Fruit fly (Drosophila melanogaster) whole organism, embryonic: ENCODE results near the gene CG11382.

Experiments used
- Asciz ChIP-seq: fragments of 200-800 bp; sonication (Bioruptor generic); optimal IDR thresholded peaks from 2 replicates; lab custom pipeline; 2017; ENCODE audit warnings: missing biosample characterization, mild to moderate bottlenecking, missing genetic modification characterization, missing genetic modification reagents
- Bgb ChIP-seq: fragments of 200-800 bp; sonication (Bioruptor generic); IDR thresholded peaks from 2 replicates; pipeline ENCODE4 v1.3.6; 2022; ENCODE audit warnings: missing biosample characterization, missing genetic modification characterization; ENCODE audit not compliant: partially characterized antibody
- CG11398 ChIP-seq: fragments of 200-800 bp; sonication (Bioruptor generic); optimal IDR thresholded peaks from 2 replicates; lab custom pipeline; 2016; ENCODE audit warnings: missing biosample characterization, missing genetic modification characterization
- CG11723 ChIP-seq: fragments of 200-800 bp; sonication (Bioruptor generic); optimal IDR thresholded peaks from 2 replicates; lab custom pipeline; 2017; ENCODE audit warnings: missing biosample characterization, mild to moderate bottlenecking, missing genetic modification characterization
- CG12071 ChIP-seq: fragments of 200-800 bp; sonication (Bioruptor generic); optimal IDR thresholded peaks from 3 replicates; lab custom pipeline; 2018; ENCODE audit warnings: missing biosample characterization, mild to moderate bottlenecking, missing genetic modification characterization
- CG12744 ChIP-seq: fragments of 200-800 bp; sonication (Bioruptor generic); optimal IDR thresholded peaks from 2 replicates; lab custom pipeline; 2016; ENCODE audit warnings: missing biosample characterization, missing genetic modification characterization
- CG13894 ChIP-seq: fragments of 200-800 bp; sonication (Bioruptor generic); optimal IDR thresholded peaks from 3 replicates; lab custom pipeline; 2018; ENCODE audit warnings: missing biosample characterization, mild to moderate bottlenecking, missing genetic modification characterization, moderate library complexity
- CG14710 ChIP-seq: fragments of 200-800 bp; sonication (Bioruptor generic); optimal IDR thresholded peaks from 3 replicates; lab custom pipeline; 2019; ENCODE audit warnings: missing biosample characterization, mild to moderate bottlenecking, missing genetic modification characterization, moderate library complexity
- CG15479 ChIP-seq: fragments of 200-800 bp; sonication (Bioruptor generic); optimal IDR thresholded peaks from 3 replicates; lab custom pipeline; 2019; ENCODE audit warnings: missing biosample characterization, mild to moderate bottlenecking, missing genetic modification characterization, moderate library complexity
- CG16813 ChIP-seq: fragments of 200-800 bp; sonication (Bioruptor generic); IDR thresholded peaks from 3 replicates; pipeline ENCODE4 v1.3.6; 2022; ENCODE audit warnings: missing biosample characterization, missing genetic modification characterization; ENCODE audit not compliant: partially characterized antibody
- CG17829 ChIP-seq: fragments of 200-800 bp; optimal IDR thresholded peaks from 2 replicates; lab custom pipeline; 2019; ENCODE audit warnings: missing biosample characterization, mild to moderate bottlenecking, missing genetic modification characterization, moderate library complexity
- CG3838 ChIP-seq: fragments of 200-800 bp; sonication (Bioruptor generic); optimal IDR thresholded peaks from 3 replicates; lab custom pipeline; 2016; ENCODE audit warnings: missing biosample characterization, missing genetic modification characterization
- CG3995 ChIP-seq: fragments of 200-800 bp; sonication (Bioruptor generic); optimal IDR thresholded peaks from 3 replicates; lab custom pipeline; 2016; ENCODE audit warnings: missing biosample characterization, missing genetic modification characterization
- CG42726 ChIP-seq: fragments of 200-800 bp; sonication (Bioruptor generic); IDR thresholded peaks from 2 replicates; pipeline ENCODE4 v1.3.6; 2022; ENCODE audit warnings: missing biosample characterization, missing genetic modification characterization; ENCODE audit not compliant: partially characterized antibody
- CG4820 ChIP-seq: fragments of 200-800 bp; sonication (Bioruptor generic); optimal IDR thresholded peaks from 3 replicates; lab custom pipeline; 2016; ENCODE audit warnings: missing biosample characterization, missing genetic modification characterization
- CG5180 ChIP-seq: fragments of 200-800 bp; sonication (Bioruptor generic); optimal IDR thresholded peaks from 3 replicates; lab custom pipeline; 2017; ENCODE audit warnings: missing biosample characterization, missing genetic modification characterization, mild to moderate bottlenecking, moderate library complexity, missing genetic modification reagents
- CG7372 ChIP-seq: fragments of 200-800 bp; sonication (Bioruptor generic); IDR thresholded peaks from 2 replicates; pipeline ENCODE4 v1.3.6; 2022; ENCODE audit warnings: missing biosample characterization, missing genetic modification characterization
- CG7786 ChIP-seq: fragments of 200-800 bp; sonication (Bioruptor generic); optimal IDR thresholded peaks from 2 replicates; lab custom pipeline; 2016; ENCODE audit warnings: missing biosample characterization, missing genetic modification characterization
- CG7987 ChIP-seq: fragments of 200-800 bp; sonication (Bioruptor generic); optimal IDR thresholded peaks from 2 replicates; lab custom pipeline; 2018; ENCODE audit warnings: missing biosample characterization, mild to moderate bottlenecking, missing genetic modification characterization, moderate library complexity
- CoRest ChIP-seq: fragments of 200-800 bp; sonication (Bioruptor generic); optimal IDR thresholded peaks from 3 replicates; lab custom pipeline; 2018; ENCODE audit warnings: missing biosample characterization, mild to moderate bottlenecking, missing genetic modification characterization, moderate library complexity
- Dp ChIP-seq: fragments of 200-800 bp; sonication (Bioruptor generic); optimal IDR thresholded peaks from 2 replicates; lab custom pipeline; 2018; ENCODE audit warnings: missing biosample characterization, mild to moderate bottlenecking, missing genetic modification characterization, moderate library complexity
- HLH4C ChIP-seq: fragments of 200-800 bp; sonication (Bioruptor generic); IDR thresholded peaks from 3 replicates; pipeline ENCODE4 v1.3.6; 2022; ENCODE audit warnings: missing biosample characterization, missing genetic modification characterization; ENCODE audit not compliant: partially characterized antibody
- Hey ChIP-seq: fragments of 200-800 bp; sonication (Bioruptor generic); optimal IDR thresholded peaks from 3 replicates; lab custom pipeline; 2018; ENCODE audit warnings: missing biosample characterization, mild to moderate bottlenecking, missing genetic modification characterization
- HmgZ ChIP-seq: fragments of 200-800 bp; sonication (Bioruptor generic); optimal IDR thresholded peaks from 2 replicates; lab custom pipeline; 2018; ENCODE audit warnings: missing biosample characterization, mild to moderate bottlenecking, missing genetic modification characterization
- Lim3 ChIP-seq: fragments of 200-800 bp; sonication (Bioruptor generic); IDR thresholded peaks from 2 replicates; pipeline ENCODE4 v1.3.6; 2022; ENCODE audit warnings: missing biosample characterization, missing genetic modification characterization
- MBD-R2 ChIP-seq: fragments of 200-800 bp; sonication (Bioruptor generic); IDR thresholded peaks from 2 replicates; pipeline ENCODE4 v1.3.6; 2022; ENCODE audit warnings: missing biosample characterization, missing genetic modification characterization
- MTF-1 ChIP-seq: fragments of 200-800 bp; sonication (Bioruptor generic); optimal IDR thresholded peaks from 2 replicates; lab custom pipeline; 2018; ENCODE audit warnings: missing biosample characterization, mild to moderate bottlenecking, missing genetic modification characterization, borderline replicate concordance
- Mrtf ChIP-seq: fragments of 200-800 bp; sonication (Bioruptor generic); IDR thresholded peaks from 3 replicates; pipeline ENCODE4 v1.3.6; 2022; ENCODE audit warnings: missing biosample characterization, missing genetic modification characterization
- NC2α ChIP-seq: fragments of 200-800 bp; sonication (Bioruptor generic); optimal IDR thresholded peaks from 2 replicates; lab custom pipeline; 2016; ENCODE audit warnings: missing biosample characterization, missing genetic modification characterization
- Side ChIP-seq: fragments of 200-800 bp; sonication (Bioruptor generic); optimal IDR thresholded peaks from 2 replicates; lab custom pipeline; 2016; ENCODE audit warnings: missing biosample characterization, missing genetic modification characterization
- Spps ChIP-seq: fragments of 200-800 bp; sonication (Bioruptor generic); optimal IDR thresholded peaks from 2 replicates; lab custom pipeline; 2018; ENCODE audit warnings: missing biosample characterization, mild to moderate bottlenecking, missing genetic modification characterization
- YL-1 ChIP-seq: fragments of 200-800 bp; sonication (Bioruptor generic); optimal IDR thresholded peaks from 3 replicates; lab custom pipeline; 2017; ENCODE audit warnings: missing biosample characterization, mild to moderate bottlenecking, missing genetic modification characterization
- caup ChIP-seq: fragments of 200-800 bp; sonication (Bioruptor generic); optimal IDR thresholded peaks from 3 replicates; lab custom pipeline; 2017; ENCODE audit warnings: missing biosample characterization, mild to moderate bottlenecking, missing genetic modification characterization, moderate library complexity; ENCODE audit not compliant: severe bottlenecking
- croc ChIP-seq: fragments of 200-800 bp; sonication (Bioruptor generic); conservative IDR thresholded peaks from 3 replicates; pipeline ENCODE4 v1.3.6; 2022; ENCODE audit warnings: missing biosample characterization, missing genetic modification characterization
- da ChIP-seq: fragments of 200-800 bp; sonication (Bioruptor generic); optimal IDR thresholded peaks from 2 replicates; lab custom pipeline; 2016; ENCODE audit warnings: missing biosample characterization, missing genetic modification characterization
- ems ChIP-seq: fragments of 200-800 bp; sonication (Bioruptor generic); optimal IDR thresholded peaks from 3 replicates; lab custom pipeline; 2016; ENCODE audit warnings: missing biosample characterization, missing genetic modification characterization
- eve ChIP-seq, 2 experiments: fragments of >200 bp; optimal IDR thresholded peaks; 2 replicates each; lab custom pipeline; 2017; ENCODE audit warnings: missing biosample characterization in 2 of 2, missing genetic modification characterization in 2 of 2
- fu2 ChIP-seq: fragments of 200-800 bp; sonication (Bioruptor generic); optimal IDR thresholded peaks from 2 replicates; lab custom pipeline; 2016; ENCODE audit warnings: missing biosample characterization, missing genetic modification characterization
- pb ChIP-seq: fragments of 200-800 bp; sonication (Bioruptor generic); optimal IDR thresholded peaks from 3 replicates; lab custom pipeline; 2016; ENCODE audit warnings: missing biosample characterization, missing genetic modification characterization
- pzg ChIP-seq: fragments of 200-800 bp; sonication (Bioruptor generic); optimal IDR thresholded peaks from 3 replicates; lab custom pipeline; 2018; ENCODE audit warnings: missing biosample characterization, mild to moderate bottlenecking, missing genetic modification characterization, moderate library complexity
- rib ChIP-seq: fragments of 200-800 bp; sonication (Bioruptor generic); IDR thresholded peaks from 2 replicates; pipeline ENCODE4 v1.3.6; 2022; ENCODE audit warnings: missing biosample characterization, missing genetic modification characterization
- schlank ChIP-seq: fragments of 200-800 bp; sonication (Bioruptor generic); optimal IDR thresholded peaks from 2 replicates; lab custom pipeline; 2018; ENCODE audit warnings: missing biosample characterization, mild to moderate bottlenecking, missing genetic modification characterization
- sob ChIP-seq: fragments of 200-800 bp; sonication (Bioruptor generic); IDR thresholded peaks from 2 replicates; pipeline ENCODE4 v1.3.6; 2022; ENCODE audit warnings: missing biosample characterization, missing genetic modification characterization
- stwl ChIP-seq: fragments of 200-800 bp; sonication (Bioruptor generic); optimal IDR thresholded peaks from 3 replicates; lab custom pipeline; 2018; ENCODE audit warnings: missing biosample characterization, mild to moderate bottlenecking, missing genetic modification characterization, moderate library complexity
- tio ChIP-seq: fragments of 200-800 bp; sonication (Bioruptor generic); optimal IDR thresholded peaks from 2 replicates; lab custom pipeline; 2017; ENCODE audit warnings: missing biosample characterization, missing genetic modification characterization, inconsistent platforms
- tll ChIP-seq, 2 experiments: fragments of 200-800 bp in 1 of 2; fragments of >200 bp in 1 of 2; sonication (Bioruptor generic) in 1 of 2; optimal IDR thresholded peaks; 2 replicates each; lab custom pipeline; 2017 to 2019; ENCODE audit warnings: missing biosample characterization in 2 of 2, missing genetic modification characterization in 2 of 2, mild to moderate bottlenecking in 1 of 2, moderate library complexity in 1 of 2
- ttk ChIP-seq: fragments of 200-800 bp; sonication (Bioruptor generic); IDR thresholded peaks from 2 replicates; pipeline ENCODE4 v2.1.2; 2022; ENCODE audit warnings: missing biosample characterization, missing genetic modification characterization
- unc-4 ChIP-seq: fragments of 200-800 bp; sonication (Bioruptor generic); IDR thresholded peaks from 2 replicates; pipeline ENCODE4 v1.3.6; 2022; ENCODE audit warnings: missing biosample characterization, missing genetic modification characterization; ENCODE audit not compliant: partially characterized antibody
- vvl ChIP-seq: fragments of 200-800 bp; sonication (Bioruptor generic); IDR thresholded peaks from 2 replicates; pipeline ENCODE4 v1.3.6; 2022; ENCODE audit warnings: missing biosample characterization, missing genetic modification characterization
- wek ChIP-seq: fragments of 200-800 bp; sonication (Bioruptor generic); optimal IDR thresholded peaks from 3 replicates; lab custom pipeline; 2018; ENCODE audit warnings: missing biosample characterization, mild to moderate bottlenecking, missing genetic modification characterization, moderate library complexity
- wor ChIP-seq: fragments of 200-800 bp; sonication (Bioruptor generic); IDR thresholded peaks from 2 replicates; pipeline ENCODE4 v1.3.6; 2022; ENCODE audit warnings: missing biosample characterization, missing genetic modification characterization

Gene CG11382

DNA sequence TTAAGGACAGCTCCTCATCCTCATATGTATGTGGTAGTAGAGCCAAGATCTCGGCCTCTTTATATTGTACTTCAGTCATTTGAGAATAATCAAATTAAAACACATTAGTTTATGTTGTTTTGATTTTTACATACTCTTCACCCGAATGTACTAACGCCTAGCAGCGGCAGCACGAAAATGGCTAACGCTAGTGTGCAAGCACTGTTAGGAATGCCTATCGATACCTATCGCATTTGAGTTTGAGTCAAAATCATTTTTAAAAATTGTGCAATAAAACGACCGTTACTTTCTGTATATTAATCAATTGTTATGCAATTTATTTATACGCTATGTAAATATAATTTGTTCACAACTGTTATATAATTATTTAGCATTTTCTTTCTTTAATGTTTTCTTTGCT lies 5.2 kb downstream of the CG11382 start, which contains the start of gene CG11398 (continued):
- TF ChIP-seq Dp (GFP tag; lab: Kevin White, UChicago) (peak; percentile 76), CG14710 (tag; lab: Kevin White, UChicago) (peak; percentile 88), fu2 (GFP tag; lab: Kevin White, UChicago) (no peak), Side (GFP tag; lab: Kevin White, UChicago) (no peak), unc-4 (peak; percentile 76), Lim3 (no peak), CG7786 (GFP tag; lab: Kevin White, UChicago) (no peak), Mrtf (no peak), CG3838 (GFP tag; lab: Kevin White, UChicago) (no peak), pzg (GFP tag; lab: Kevin White, UChicago) (peak; percentile 81), Bgb (peak; percentile 84), wor (no peak), MBD-R2 (GFP tag; lab: Robert Waterston, UW) (peak; percentile 82), CoRest (peak; percentile 71), schlank (tag; lab: Kevin White, UChicago) (no peak), CG7987 (GFP tag; lab: Kevin White, UChicago) (no peak), croc (GFP tag; lab: Robert Waterston, UW) (no peak), CG15479 (GFP tag; lab: Kevin White, UChicago) (peak; percentile 56), ttk (no peak), NC2α (no peak), CG17829 (tag; lab: Kevin White, UChicago) (no peak), CG13894 (tag; lab: Kevin White, UChicago) (no peak), tio (GFP tag; lab: Kevin White, UChicago) (no peak), YL-1 (GFP tag; lab: Kevin White, UChicago) (peak; percentile 24), CG11398 (peak; percentile 7), pb (no peak), wek (GFP tag; lab: Kevin White, UChicago) (no peak), Spps (tag; lab: Kevin White, UChicago) (no peak), rib (GFP tag; lab: Robert Waterston, UW) (no peak), CG12071 (no peak), CG12744 (GFP tag; lab: Kevin White, UChicago) (no peak), caup (GFP tag; lab: Kevin White, UChicago) (no peak), Asciz (GFP tag; lab: Kevin White, UChicago) (no peak), da (GFP tag; lab: Kevin White, UChicago) (no peak), tll (GFP tag; optimal IDR thresholded peaks at IDR 0.05; lab: Kevin White, UChicago) (no peak), sob (GFP tag; lab: Robert Waterston, UW) (no peak), ems (no peak), CG5180 (GFP tag; lab: Kevin White, UChicago) (no peak), CG3995 (GFP tag; lab: Kevin White, UChicago) (peak; percentile 36), eve (GFP tag; optimal IDR thresholded peaks at IDR 0.05; lab: Kevin White, UChicago) (no peak), CG42726 (GFP tag; lab: Robert Waterston, UW) (peak; percentile 78), HmgZ (tag; lab: Kevin White, UChicago) (peak; percentile 55), CG7372 (GFP tag; lab: Robert Waterston, UW) (no peak), vvl (GFP tag; lab: Robert Waterston, UW) (no peak), MTF-1 (GFP tag; lab: Kevin White, UChicago) (no peak), HLH4C (GFP tag; lab: Robert Waterston, UW) (peak; percentile 58), Hey (tag; lab: Kevin White, UChicago) (no peak), CG11723 (no peak), CG4820 (GFP tag; lab: Kevin White, UChicago) (no peak), CG16813 (GFP tag; lab: Robert Waterston, UW) (peak; percentile 83), stwl (peak; percentile 96)
